Fruit fly (Drosophila melanogaster) S2 (cell line): ENCODE data around the gene CG13075.

Experiments
- CG8478 ChIP-seq: fragments of >200 bp; optimal IDR thresholded peaks from 2 replicates; lab custom pipeline; 2018
- CTCF ChIP-seq, 2 experiments: fragments of >200 bp; optimal IDR thresholded peaks; 2 replicates each; lab custom pipeline; 2018

DNA sequence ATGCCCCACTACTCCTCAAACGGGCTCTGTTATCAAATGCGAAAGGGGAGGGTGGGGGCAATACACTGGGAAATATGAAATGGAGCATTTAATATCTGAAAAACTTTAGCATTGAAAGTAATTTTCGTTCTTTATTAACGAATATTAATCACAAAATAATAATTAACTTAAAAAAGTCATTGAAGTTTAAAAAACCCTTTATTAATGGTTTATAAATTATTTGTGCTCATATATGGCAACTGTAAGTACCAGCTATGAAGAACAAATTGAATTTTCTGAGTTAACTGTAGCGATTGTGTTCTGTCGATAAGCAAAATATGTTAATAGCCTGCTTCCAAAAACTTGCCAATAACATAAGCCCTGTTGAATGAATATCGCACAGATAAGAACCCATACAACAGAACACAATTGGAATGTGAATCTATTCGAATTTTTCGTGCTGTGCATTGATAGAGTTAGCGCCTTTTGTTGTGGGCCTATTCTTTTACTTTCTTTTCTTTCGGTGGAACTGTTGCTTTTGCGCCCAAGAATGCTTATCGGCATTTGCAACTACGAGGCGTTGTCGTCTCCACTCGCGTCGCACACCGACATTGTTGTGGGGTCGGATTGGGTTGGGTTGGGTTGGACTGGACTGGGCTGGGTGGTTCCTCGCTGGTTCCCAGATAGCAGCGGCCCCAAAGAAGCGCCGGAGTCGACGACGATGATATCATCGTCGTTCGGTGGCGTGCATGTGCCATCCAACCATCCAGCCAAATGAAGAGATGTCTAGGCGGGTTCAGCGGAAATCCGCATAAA, 22.8 kb upstream of the CG13075 start:
- no peak for TF ChIP-seq CG8478
- TF ChIP-seq CTCF (optimal IDR thresholded peaks at IDR 0.05; lab: Kevin White, UChicago), result no peak
